Worm (Caenorhabditis elegans) whole organism, L2 larva: ENCODE data around the gene arrd-10.
A peak's percentile ranks its signal among the peaks of the same experiment; 100 is the strongest.

Source experiments
- C34F6.9 ChIP-seq: fragments of 150-350 bp; optimal IDR thresholded peaks from 2 replicates; lab custom pipeline; 2014; ENCODE audit warnings: missing biosample characterization, missing genetic modification characterization
- Y55F3AM.14 ChIP-seq: fragments of 200-800 bp; sonication (Bioruptor generic); optimal IDR thresholded peaks from 2 replicates; lab custom pipeline; 2018; ENCODE audit warnings: mild to moderate bottlenecking, missing genetic modification characterization, missing compliant biosample characterization
- ZK546.5 ChIP-seq: sonication (generic microtip); optimal IDR thresholded peaks from 2 replicates; lab custom pipeline; 2017; ENCODE audit warnings: missing biosample characterization, missing genetic modification characterization
- alr-1 ChIP-seq: fragments of 150-350 bp; optimal IDR thresholded peaks from 2 replicates; lab custom pipeline; 2014; ENCODE audit warnings: missing biosample characterization, missing genetic modification characterization
- aly-2 ChIP-seq: fragments of 150-350 bp; optimal IDR thresholded peaks from 2 replicates; lab custom pipeline; 2014; ENCODE audit warnings: missing biosample characterization, missing genetic modification characterization
- ama-1 ChIP-seq: fragments of 150-350 bp; optimal IDR thresholded peaks from 2 replicates; lab custom pipeline; 2018; ENCODE audit warnings: inconsistent platforms
- blmp-1 ChIP-seq: sonication (generic microtip); optimal IDR thresholded peaks from 2 replicates; lab custom pipeline; 2017; ENCODE audit warnings: missing genetic modification characterization, mild to moderate bottlenecking, missing compliant biosample characterization, antibody characterized with exemption, moderate library complexity; ENCODE audit not compliant: insufficient read depth
- crh-2 ChIP-seq: sonication (generic microtip); optimal IDR thresholded peaks from 2 replicates; lab custom pipeline; 2017; ENCODE audit warnings: missing biosample characterization, missing genetic modification characterization
- egl-27 ChIP-seq: sonication (generic microtip); optimal IDR thresholded peaks from 3 replicates; lab custom pipeline; 2017; ENCODE audit warnings: missing biosample characterization, missing genetic modification reagents, missing genetic modification characterization
- elt-1 ChIP-seq: fragments of 150-350 bp; optimal IDR thresholded peaks from 2 replicates; lab custom pipeline; 2014; ENCODE audit warnings: missing biosample characterization, missing genetic modification characterization
- elt-3 ChIP-seq: sonication (generic microtip); optimal IDR thresholded peaks from 2 replicates; lab custom pipeline; 2017; ENCODE audit warnings: missing biosample characterization, missing genetic modification characterization
- fos-1 ChIP-seq: fragments of 150-350 bp; optimal IDR thresholded peaks from 2 replicates; lab custom pipeline; 2014; ENCODE audit warnings: missing biosample characterization, missing genetic modification characterization
- gmeb-1 ChIP-seq: fragments of 150-350 bp; optimal IDR thresholded peaks from 2 replicates; lab custom pipeline; 2014; ENCODE audit warnings: missing biosample characterization, missing genetic modification characterization
- lin-11 ChIP-seq: fragments of 150-350 bp; sonication (generic microtip); optimal IDR thresholded peaks from 2 replicates; lab custom pipeline; 2014; ENCODE audit warnings: missing biosample characterization, missing genetic modification characterization, inconsistent platforms, mixed read lengths
- lin-13 ChIP-seq: fragments of 150-350 bp; optimal IDR thresholded peaks from 2 replicates; lab custom pipeline; 2014; ENCODE audit warnings: missing biosample characterization, missing genetic modification reagents, missing genetic modification characterization
- lin-39 ChIP-seq: fragments of 150-350 bp; optimal IDR thresholded peaks from 2 replicates; lab custom pipeline; 2014; ENCODE audit warnings: missing biosample characterization, missing genetic modification reagents, missing genetic modification characterization
- mab-5 ChIP-seq: fragments of 150-350 bp; optimal IDR thresholded peaks from 2 replicates; lab custom pipeline; 2014; ENCODE audit warnings: missing biosample characterization, missing genetic modification characterization
- mbf-1 ChIP-seq: sonication (generic microtip); optimal IDR thresholded peaks from 2 replicates; lab custom pipeline; 2017; ENCODE audit warnings: missing biosample characterization, missing genetic modification characterization
- mdl-1 ChIP-seq, 2 experiments: fragments of 150-350 bp in 1 of 2; sonication (generic microtip) in 1 of 2; optimal IDR thresholded peaks; 2 replicates each; lab custom pipeline; 2017; ENCODE audit warnings: missing biosample characterization in 2 of 2, missing genetic modification characterization in 2 of 2
- nhr-10 ChIP-seq: sonication (generic microtip); optimal IDR thresholded peaks from 2 replicates; lab custom pipeline; 2017; ENCODE audit warnings: missing biosample characterization, missing genetic modification characterization
- nhr-11 ChIP-seq: fragments of 150-350 bp; optimal IDR thresholded peaks from 2 replicates; lab custom pipeline; 2014; ENCODE audit warnings: missing biosample characterization, missing genetic modification characterization
- nhr-12 ChIP-seq: fragments of 150-350 bp; optimal IDR thresholded peaks from 2 replicates; lab custom pipeline; 2014; ENCODE audit warnings: missing biosample characterization, missing genetic modification characterization
- nhr-21 ChIP-seq: fragments of 150-350 bp; optimal IDR thresholded peaks from 2 replicates; lab custom pipeline; 2014; ENCODE audit warnings: missing biosample characterization, missing genetic modification characterization
- nhr-23 ChIP-seq: fragments of 150-350 bp; optimal IDR thresholded peaks from 2 replicates; lab custom pipeline; 2014; ENCODE audit warnings: missing biosample characterization, missing genetic modification reagents, missing genetic modification characterization
- nhr-237 ChIP-seq: fragments of 150-350 bp; optimal IDR thresholded peaks from 2 replicates; lab custom pipeline; 2014; ENCODE audit warnings: missing biosample characterization, missing genetic modification characterization
- nhr-25 ChIP-seq: fragments of 150-350 bp; sonication (generic microtip); optimal IDR thresholded peaks from 3 replicates; lab custom pipeline; 2014; ENCODE audit warnings: missing biosample characterization, missing genetic modification characterization
- nhr-6 ChIP-seq: fragments of 150-350 bp; optimal IDR thresholded peaks from 2 replicates; lab custom pipeline; 2014; ENCODE audit warnings: missing biosample characterization, missing genetic modification characterization
- sem-4 ChIP-seq: fragments of 150-350 bp; optimal IDR thresholded peaks from 2 replicates; lab custom pipeline; 2014; ENCODE audit warnings: missing biosample characterization, missing genetic modification reagents, missing genetic modification characterization
- skn-1 ChIP-seq: sonication (generic microtip); optimal IDR thresholded peaks from 2 replicates; lab custom pipeline; 2017; ENCODE audit warnings: missing biosample characterization, missing genetic modification characterization
- sma-3 ChIP-seq: sonication (generic microtip); optimal IDR thresholded peaks from 2 replicates; lab custom pipeline; 2016; ENCODE audit warnings: missing genetic modification reagents, missing genetic modification characterization, missing compliant biosample characterization
- sma-9 ChIP-seq, 2 experiments: fragments of 150-350 bp in 1 of 2; sonication (generic microtip) in 1 of 2; optimal IDR thresholded peaks; 2 replicates each; lab custom pipeline; 2014 to 2016; ENCODE audit warnings: missing genetic modification characterization in 2 of 2, mild to moderate bottlenecking in 1 of 2, missing biosample characterization in 1 of 2, missing compliant biosample characterization in 1 of 2, missing genetic modification reagents in 1 of 2, moderate library complexity in 1 of 2
- snpc-4 ChIP-seq: fragments of 150-350 bp; optimal IDR thresholded peaks from 2 replicates; lab custom pipeline; 2014; ENCODE audit warnings: missing biosample characterization, missing genetic modification characterization
- unc-39 ChIP-seq: fragments of 150-350 bp; optimal IDR thresholded peaks from 2 replicates; lab custom pipeline; 2014; ENCODE audit warnings: missing biosample characterization, missing genetic modification characterization
- unc-55 ChIP-seq: fragments of 150-350 bp; sonication (generic microtip); optimal IDR thresholded peaks from 3 replicates; lab custom pipeline; 2014; ENCODE audit warnings: missing biosample characterization, missing genetic modification reagents, missing genetic modification characterization
- unc-62 ChIP-seq: fragments of 150-350 bp; optimal IDR thresholded peaks from 2 replicates; lab custom pipeline; 2014; ENCODE audit warnings: missing biosample characterization, missing genetic modification reagents, missing genetic modification characterization
- zag-1 ChIP-seq: fragments of 150-350 bp; optimal IDR thresholded peaks from 2 replicates; lab custom pipeline; 2014; ENCODE audit warnings: missing biosample characterization, missing genetic modification characterization
- ztf-1 ChIP-seq: fragments of 200-800 bp; sonication (Bioruptor generic); conservative IDR thresholded peaks from 2 replicates; pipeline ENCODE4 v1.3.6; 2022; ENCODE audit warnings: missing genetic modification characterization, missing compliant biosample characterization
- ztf-11 ChIP-seq: sonication (generic microtip); optimal IDR thresholded peaks from 2 replicates; lab custom pipeline; 2017; ENCODE audit warnings: missing biosample characterization, missing genetic modification characterization
- ztf-4 ChIP-seq: fragments of 150-350 bp; optimal IDR thresholded peaks from 2 replicates; lab custom pipeline; 2014; ENCODE audit warnings: missing biosample characterization, missing genetic modification characterization

arrd-10 gene

ce11 chrII:12930138-12930537, 9.8 kb upstream of the arrd-10 start:
- TF ChIP-seq fos-1 (peak; percentile 13), alr-1 (no peak)

ce11 chrII:12931456-12931923, 8.4 kb upstream of the arrd-10 start, which contains the start of gene dct-18:
TSS of gene dct-18 (plus strand) at chrII:12931873.
- TF ChIP-seq alr-1 (no peak), fos-1 (peak; percentile 81), ztf-4 (tag; lab: Kevin White, UChicago) (no peak), sma-9 (GFP tag; optimal IDR thresholded peaks at IDR 0.05; lab: Kevin White, UChicago) (peak; percentile 18), sma-9 (tag; optimal IDR thresholded peaks at IDR 0.05; lab: Kevin White, UChicago) (no peak), crh-2 (tag; lab: Kevin White, UChicago) (peak; percentile 85), mdl-1 (tag; optimal IDR thresholded peaks at IDR 0.05; lab: Kevin White, UChicago) (no peak), unc-62 (no peak)

- TF ChIP-seq sma-9 (GFP tag; optimal IDR thresholded peaks at IDR 0.05; lab: Kevin White, UChicago) (no peak), sma-9 (tag; optimal IDR thresholded peaks at IDR 0.05; lab: Kevin White, UChicago) (no peak), elt-1 (tag; lab: Kevin White, UChicago) (no peak), mbf-1 (tag; lab: Kevin White, UChicago) (no peak), C34F6.9 (tag; lab: Kevin White, UChicago) (no peak), sma-3 (GFP tag; lab: Kevin White, UChicago) (no peak), nhr-23 (no peak)
- TF ChIP-seq, all 48 proteins: peak for 0
These were observed 4.6 kb upstream of the arrd-10 start, which contains the start of gene lips-9 for ce11 chrII:12935259-12935658. TSS of gene lips-9 (minus strand) at chrII:12935359.

- TF ChIP-seq blmp-1 (tag; lab: Kevin White, UChicago) (peak; percentile 26), sem-4 (tag; lab: Kevin White, UChicago) (peak; percentile 23), ztf-4 (tag; lab: Kevin White, UChicago) (no peak), nhr-25 (tag; lab: Kevin White, UChicago) (peak; percentile 21), fos-1 (peak; percentile 26), crh-2 (tag; lab: Kevin White, UChicago) (peak; percentile 8), sma-3 (GFP tag; lab: Kevin White, UChicago) (peak; percentile 1), ZK546.5 (tag; lab: Kevin White, UChicago) (no peak)
- TF ChIP-seq, all 48 proteins: peak for 6
These were observed 740 bp upstream of the arrd-10 start for ce11 chrII:12939161-12939560.

- TF ChIP-seq zag-1 (tag; lab: Kevin White, UChicago) (no peak), egl-27 (tag; lab: Kevin White, UChicago) (no peak), nhr-11 (tag; lab: Kevin White, UChicago) (no peak), lin-11 (tag; lab: Kevin White, UChicago) (no peak), unc-62 (no peak), nhr-237 (tag; lab: Kevin White, UChicago) (no peak), mbf-1 (tag; lab: Kevin White, UChicago) (no peak), nhr-23 (no peak), sem-4 (tag; lab: Kevin White, UChicago) (no peak), nhr-12 (tag; lab: Kevin White, UChicago) (no peak), snpc-4 (tag; lab: Kevin White, UChicago) (no peak), unc-55 (GFP tag; lab: Kevin White, UChicago) (no peak), ama-1 (no peak), fos-1 (no peak), mab-5 (tag; lab: Kevin White, UChicago) (no peak), sma-9 (GFP tag; optimal IDR thresholded peaks at IDR 0.05; lab: Kevin White, UChicago) (no peak), sma-9 (tag; optimal IDR thresholded peaks at IDR 0.05; lab: Kevin White, UChicago) (no peak)
These were observed 2.6 kb downstream of the arrd-10 start for ce11 chrII:12942496-12942895.

ce11 chrII:12944587-12945126, 4.8 kb downstream of the arrd-10 start:
- TF ChIP-seq egl-27 (tag; lab: Kevin White, UChicago): peak; percentile 85
- peak; percentile 88 for TF ChIP-seq lin-11 (tag; lab: Kevin White, UChicago)
- TF ChIP-seq nhr-11 (tag; lab: Kevin White, UChicago): peak; percentile 20
- TF ChIP-seq nhr-23: no peak
- peak; percentile 74 for TF ChIP-seq nhr-6
- peak; percentile 22 for TF ChIP-seq skn-1 (tag; lab: Kevin White, UChicago)
- peak; percentile 92 for TF ChIP-seq crh-2 (tag; lab: Kevin White, UChicago)
- TF ChIP-seq lin-13 (GFP tag; lab: Kevin White, UChicago): peak; percentile 90
- peak; percentile 36 for TF ChIP-seq mab-5 (tag; lab: Kevin White, UChicago)
- no peak for TF ChIP-seq lin-39
- peak; percentile 89 for TF ChIP-seq nhr-25 (tag; lab: Kevin White, UChicago)
- TF ChIP-seq unc-39: no peak
- peak; percentile 89 for TF ChIP-seq Y55F3AM.14
- no peak for TF ChIP-seq elt-3
- TF ChIP-seq elt-1 (tag; lab: Kevin White, UChicago): no peak
- peak; percentile 84 for TF ChIP-seq nhr-10 (tag; lab: Kevin White, UChicago)
- peak; percentile 74 for TF ChIP-seq unc-55 (GFP tag; lab: Kevin White, UChicago)
- no peak for TF ChIP-seq aly-2 (tag; lab: Kevin White, UChicago)
- no peak for TF ChIP-seq ztf-11 (tag; lab: Kevin White, UChicago)
- peak; percentile 95 for TF ChIP-seq nhr-21 (tag; lab: Kevin White, UChicago)
- peak; percentile 82 for TF ChIP-seq gmeb-1 (tag; lab: Kevin White, UChicago)
- TF ChIP-seq blmp-1 (tag; lab: Kevin White, UChicago): peak; percentile 62
- peak; percentile 59 for TF ChIP-seq C34F6.9 (tag; lab: Kevin White, UChicago)
- no peak for TF ChIP-seq ztf-1 (GFP tag; lab: Robert Waterston, UW)
- TF ChIP-seq sma-3 (GFP tag; lab: Kevin White, UChicago): peak; percentile 97
